Fruit fly (Drosophila melanogaster) whole organism, embryonic: ENCODE data around the gene Slc25A46a.
A peak's percentile ranks its signal among the peaks of the same experiment; 100 is the strongest.

Source experiments
- CG10321 ChIP-seq: fragments of 200-800 bp; sonication (Bioruptor generic); IDR thresholded peaks from 2 replicates; pipeline ENCODE4 v1.3.6; 2022; ENCODE audit warnings: missing biosample characterization, missing genetic modification characterization
- CG10979 ChIP-seq: fragments of 200-800 bp; sonication (Bioruptor generic); optimal IDR thresholded peaks from 2 replicates; lab custom pipeline; 2018; ENCODE audit warnings: missing biosample characterization, mild to moderate bottlenecking, missing genetic modification characterization, moderate library complexity
- CG12391 ChIP-seq: fragments of 200-800 bp; sonication (Bioruptor generic); optimal IDR thresholded peaks from 3 replicates; lab custom pipeline; 2018; ENCODE audit warnings: missing biosample characterization, mild to moderate bottlenecking, missing genetic modification characterization, moderate library complexity
- CG13123 ChIP-seq: fragments of 200-800 bp; sonication (Bioruptor generic); optimal IDR thresholded peaks from 2 replicates; lab custom pipeline; 2016; ENCODE audit warnings: missing biosample characterization, missing genetic modification characterization
- CG14441 ChIP-seq: fragments of 200-800 bp; sonication (Bioruptor generic); IDR thresholded peaks from 2 replicates; pipeline ENCODE4 v1.3.6; 2022; ENCODE audit warnings: missing biosample characterization, missing genetic modification characterization
- CG1603 ChIP-seq: fragments of 200-800 bp; sonication (Bioruptor generic); optimal IDR thresholded peaks from 2 replicates; lab custom pipeline; 2019; ENCODE audit warnings: missing biosample characterization, mild to moderate bottlenecking, missing genetic modification characterization, moderate library complexity
- CG16779 ChIP-seq: fragments of 200-800 bp; sonication (Bioruptor generic); IDR thresholded peaks from 2 replicates; pipeline ENCODE4 v1.3.6; 2022; ENCODE audit warnings: missing biosample characterization, missing genetic modification characterization
- CG16863 ChIP-seq: fragments of 200-800 bp; sonication (Bioruptor generic); optimal IDR thresholded peaks from 3 replicates; lab custom pipeline; 2016; ENCODE audit warnings: missing biosample characterization, missing genetic modification characterization
- CG17802 ChIP-seq: fragments of 200-800 bp; sonication (Bioruptor generic); optimal IDR thresholded peaks from 2 replicates; lab custom pipeline; 2018; ENCODE audit warnings: missing biosample characterization, mild to moderate bottlenecking, missing genetic modification characterization, moderate library complexity
- CG17829 ChIP-seq: fragments of 200-800 bp; optimal IDR thresholded peaks from 2 replicates; lab custom pipeline; 2019; ENCODE audit warnings: missing biosample characterization, mild to moderate bottlenecking, missing genetic modification characterization, moderate library complexity
- CG18011 ChIP-seq: fragments of 200-800 bp; sonication (Bioruptor generic); optimal IDR thresholded peaks from 2 replicates; lab custom pipeline; 2017; ENCODE audit warnings: missing biosample characterization, missing genetic modification characterization, mild to moderate bottlenecking, moderate library complexity, missing genotype
- CG30020 ChIP-seq: fragments of 200-800 bp; optimal IDR thresholded peaks from 2 replicates; lab custom pipeline; 2019; ENCODE audit warnings: missing biosample characterization, mild to moderate bottlenecking, missing genetic modification characterization, moderate library complexity
- CG4404 ChIP-seq: fragments of 200-800 bp; sonication (Bioruptor generic); IDR thresholded peaks from 2 replicates; pipeline ENCODE4 v1.3.6; 2022; ENCODE audit warnings: missing biosample characterization, missing genetic modification characterization
- CG7357 ChIP-seq: fragments of 200-800 bp; sonication (Bioruptor generic); IDR thresholded peaks from 3 replicates; pipeline ENCODE4 v1.3.6; 2022; ENCODE audit warnings: missing biosample characterization, missing genetic modification characterization
- CG7372 ChIP-seq: fragments of 200-800 bp; sonication (Bioruptor generic); IDR thresholded peaks from 2 replicates; pipeline ENCODE4 v1.3.6; 2022; ENCODE audit warnings: missing biosample characterization, missing genetic modification characterization
- CG9215 ChIP-seq: fragments of 200-800 bp; sonication (Bioruptor generic); IDR thresholded peaks from 2 replicates; pipeline ENCODE4 v1.3.6; 2022; ENCODE audit warnings: missing biosample characterization, missing genetic modification characterization
- D19A ChIP-seq: fragments of 200-800 bp; optimal IDR thresholded peaks from 3 replicates; lab custom pipeline; 2019; ENCODE audit warnings: missing biosample characterization, mild to moderate bottlenecking, missing genetic modification characterization, moderate library complexity
- Dref ChIP-seq: fragments of 200-800 bp; sonication (Bioruptor generic); IDR thresholded peaks from 2 replicates; pipeline ENCODE4 v1.3.6; 2022; ENCODE audit warnings: missing biosample characterization, missing genetic modification characterization
- HLH3B ChIP-seq: fragments of 200-800 bp; sonication (Bioruptor generic); IDR thresholded peaks from 2 replicates; pipeline ENCODE4 v1.3.6; 2022; ENCODE audit warnings: missing biosample characterization, missing genetic modification characterization
- Hr3 ChIP-seq: fragments of 200-800 bp; sonication (Bioruptor generic); optimal IDR thresholded peaks from 3 replicates; lab custom pipeline; 2016; ENCODE audit warnings: missing biosample characterization, missing genetic modification characterization
- Med ChIP-seq: fragments of 200-800 bp; sonication (Bioruptor generic); peaks from one replicate; lab custom pipeline; 2016; ENCODE audit warnings: missing biosample characterization, missing genetic modification characterization, mild to moderate bottlenecking, inconsistent platforms, moderate library complexity
- Pdp1 ChIP-seq, 2 experiments: fragments of 200-800 bp; sonication (Bioruptor generic); optimal IDR thresholded peaks; 3 replicates each; lab custom pipeline; 2016; ENCODE audit warnings: missing biosample characterization in 2 of 2, missing genetic modification characterization in 2 of 2, mild to moderate bottlenecking in 1 of 2, moderate library complexity in 1 of 2
- Taf1 ChIP-seq: fragments of 200-800 bp; sonication (Bioruptor generic); IDR thresholded peaks from 2 replicates; pipeline ENCODE4 v1.3.6; 2022; ENCODE audit warnings: missing biosample characterization, missing genetic modification characterization
- ac ChIP-seq: fragments of 200-800 bp; sonication (Bioruptor generic); optimal IDR thresholded peaks from 3 replicates; lab custom pipeline; 2017; ENCODE audit warnings: missing biosample characterization, mild to moderate bottlenecking, missing genetic modification characterization
- cas ChIP-seq: fragments of 200-800 bp; sonication (Bioruptor generic); IDR thresholded peaks from 2 replicates; pipeline ENCODE4 v1.3.6; 2022; ENCODE audit warnings: missing biosample characterization, missing genetic modification characterization
- cwo ChIP-seq: fragments of 200-800 bp; sonication (Bioruptor generic); optimal IDR thresholded peaks from 3 replicates; lab custom pipeline; 2017; ENCODE audit warnings: missing biosample characterization, missing genetic modification characterization, mild to moderate bottlenecking, moderate library complexity, missing genetic modification reagents
- ems ChIP-seq: fragments of 200-800 bp; sonication (Bioruptor generic); optimal IDR thresholded peaks from 3 replicates; lab custom pipeline; 2016; ENCODE audit warnings: missing biosample characterization, missing genetic modification characterization
- ewg ChIP-seq: fragments of 200-800 bp; sonication (Bioruptor generic); optimal IDR thresholded peaks from 3 replicates; lab custom pipeline; 2017; ENCODE audit warnings: mild to moderate bottlenecking, missing biosample characterization, missing genetic modification reagents, missing genetic modification characterization
- grn ChIP-seq: fragments of 200-800 bp; sonication (Bioruptor generic); optimal IDR thresholded peaks from 3 replicates; lab custom pipeline; 2017; ENCODE audit warnings: missing biosample characterization, missing genetic modification characterization
- gsb-n ChIP-seq: fragments of 200-800 bp; sonication (Bioruptor generic); optimal IDR thresholded peaks from 3 replicates; lab custom pipeline; 2018; ENCODE audit warnings: missing biosample characterization, mild to moderate bottlenecking, missing genetic modification characterization
- jigr1 ChIP-seq: fragments of 200-800 bp; sonication (Bioruptor generic); IDR thresholded peaks from 3 replicates; pipeline ENCODE4 v1.3.6; 2022; ENCODE audit warnings: missing biosample characterization, missing genetic modification characterization
- lmd ChIP-seq: fragments of 200-800 bp; sonication (Bioruptor generic); IDR thresholded peaks from 2 replicates; pipeline ENCODE4 v1.3.6; 2022; ENCODE audit warnings: missing biosample characterization, missing genetic modification characterization
- nau ChIP-seq: fragments of 200-800 bp; sonication (Bioruptor generic); optimal IDR thresholded peaks from 3 replicates; lab custom pipeline; 2017; ENCODE audit warnings: missing biosample characterization, mild to moderate bottlenecking, missing genetic modification characterization, missing genetic modification reagents
- nmo ChIP-seq: fragments of 200-800 bp; sonication (Bioruptor generic); optimal IDR thresholded peaks from 2 replicates; lab custom pipeline; 2018; ENCODE audit warnings: missing biosample characterization, mild to moderate bottlenecking, missing genetic modification characterization, moderate library complexity
- pan ChIP-seq, 4 experiments: fragments of >200 bp in 3 of 4; fragments of 200-800 bp in 1 of 4; sonication (Bioruptor generic) in 1 of 4; optimal IDR thresholded peaks in 3 of 4; IDR thresholded peaks in 1 of 4; 2 replicates each; pipeline versions ENCODE4 v1.3.6 to Lab custom; 2017 to 2022; ENCODE audit warnings: missing biosample characterization in 2 of 4, missing genetic modification characterization in 2 of 4, mixed read lengths in 1 of 4
- pfk ChIP-seq: fragments of 200-800 bp; sonication (Bioruptor generic); optimal IDR thresholded peaks from 2 replicates; lab custom pipeline; 2018; ENCODE audit warnings: missing biosample characterization, mild to moderate bottlenecking, missing genetic modification characterization, moderate library complexity
- pzg ChIP-seq: fragments of 200-800 bp; sonication (Bioruptor generic); optimal IDR thresholded peaks from 3 replicates; lab custom pipeline; 2018; ENCODE audit warnings: missing biosample characterization, mild to moderate bottlenecking, missing genetic modification characterization, moderate library complexity
- rib ChIP-seq: fragments of 200-800 bp; sonication (Bioruptor generic); IDR thresholded peaks from 2 replicates; pipeline ENCODE4 v1.3.6; 2022; ENCODE audit warnings: missing biosample characterization, missing genetic modification characterization
- row ChIP-seq: fragments of 200-800 bp; sonication (Bioruptor generic); IDR thresholded peaks from 3 replicates; pipeline ENCODE4 v1.3.6; 2022; ENCODE audit warnings: missing biosample characterization, missing genetic modification characterization
- ssp ChIP-seq: fragments of 200-800 bp; sonication (Bioruptor generic); IDR thresholded peaks from 2 replicates; pipeline ENCODE4 v1.3.6; 2022; ENCODE audit warnings: missing biosample characterization, missing genetic modification characterization
- twi ChIP-seq: fragments of 200-800 bp; optimal IDR thresholded peaks from 2 replicates; lab custom pipeline; 2019; ENCODE audit warnings: missing biosample characterization, mild to moderate bottlenecking, missing genetic modification characterization, moderate library complexity
- unpg ChIP-seq: fragments of 200-800 bp; sonication (Bioruptor generic); optimal IDR thresholded peaks from 3 replicates; lab custom pipeline; 2018; ENCODE audit warnings: missing biosample characterization, mild to moderate bottlenecking, missing genetic modification characterization, moderate library complexity
- wor ChIP-seq: fragments of 200-800 bp; sonication (Bioruptor generic); IDR thresholded peaks from 2 replicates; pipeline ENCODE4 v1.3.6; 2022; ENCODE audit warnings: missing biosample characterization, missing genetic modification characterization

Slc25A46a gene

dm6 chrX:15934226-15934547, 49.4 kb upstream of the Slc25A46a start (continued):
- TF ChIP-seq pzg (peak; percentile 7), CG30020 (tag; lab: Kevin White, UChicago) (peak; percentile 94), CG16863 (no peak), CG7357 (GFP tag; lab: Robert Waterston, UW) (peak; percentile 84), twi (tag; lab: Kevin White, UChicago) (no peak), pfk (GFP tag; lab: Kevin White, UChicago) (peak; percentile 84), gsb-n (tag; lab: Kevin White, UChicago) (no peak), CG4404 (GFP tag; lab: Robert Waterston, UW) (no peak), HLH3B (GFP tag; lab: Robert Waterston, UW) (no peak), CG12391 (tag; lab: Kevin White, UChicago) (no peak), CG18011 (GFP tag; lab: Kevin White, UChicago) (no peak), Dref (GFP tag; lab: Robert Waterston, UW) (0 out of 2 replicates have a peak, but pooled peaks have one; percentile 36), grn (no peak), CG9215 (GFP tag; lab: Robert Waterston, UW) (no peak), CG14441 (GFP tag; lab: Robert Waterston, UW) (no peak), D19A (tag; lab: Kevin White, UChicago) (peak; percentile 98), nmo (GFP tag; lab: Kevin White, UChicago) (peak; percentile 12), CG10979 (tag; lab: Kevin White, UChicago) (no peak), Hr3 (no peak), ems (GFP tag; lab: Kevin White, UChicago) (no peak), CG16779 (GFP tag; lab: Robert Waterston, UW) (no peak), ssp (GFP tag; lab: Robert Waterston, UW) (peak; percentile 94), ewg (GFP tag; lab: Kevin White, UChicago) (no peak), CG7372 (no peak), lmd (GFP tag; lab: Robert Waterston, UW) (no peak), Med (peak; percentile 62), jigr1 (GFP tag; lab: Robert Waterston, UW) (no peak), Pdp1 (GFP tag; optimal IDR thresholded peaks at IDR 0.05; lab: Kevin White, UChicago) (peak in 1 of 2 experiments; percentile 57), wor (GFP tag; lab: Robert Waterston, UW) (no peak), Taf1 (no peak), CG13123 (GFP tag; lab: Kevin White, UChicago) (no peak), cas (GFP tag; lab: Robert Waterston, UW) (no peak), unpg (GFP tag; lab: Kevin White, UChicago) (no peak), CG1603 (tag; lab: Kevin White, UChicago) (peak; percentile 97), CG17829 (tag; lab: Kevin White, UChicago) (peak; percentile 28), cwo (GFP tag; lab: Kevin White, UChicago) (no peak), row (GFP tag; lab: Robert Waterston, UW) (peak; percentile 61), pan (optimal IDR thresholded peaks at IDR 0.05; lab: Kevin White, UChicago) (no peak), pan (GFP tag; optimal IDR thresholded peaks at IDR 0.05 in 1 of 2, IDR thresholded peaks at IDR 0.05 in 1 of 2) (peak in 1 of 2 experiments; percentile 32), nau (GFP tag; lab: Kevin White, UChicago) (no peak), CG17802 (tag; lab: Kevin White, UChicago) (peak; percentile 88), ac (GFP tag; lab: Kevin White, UChicago) (no peak), CG10321 (GFP tag; lab: Robert Waterston, UW) (no peak), rib (GFP tag; lab: Robert Waterston, UW) (no peak)
